Fruit fly (Drosophila melanogaster) whole organism, wandering third instar larva: ENCODE data around the gene CG43774.

ENCODE experiments used
- Abd-B ChIP-seq: fragments of >200 bp; optimal IDR thresholded peaks from 2 replicates; lab custom pipeline; 2017; ENCODE audit warnings: missing biosample characterization, missing genetic modification characterization
- CG9705 ChIP-seq: fragments of 200-800 bp; sonication (Bioruptor generic); optimal IDR thresholded peaks from 2 replicates; lab custom pipeline; 2018; ENCODE audit warnings: missing biosample characterization, mild to moderate bottlenecking, missing genetic modification characterization
- Dfd ChIP-seq: fragments of >200 bp; optimal IDR thresholded peaks from 2 replicates; lab custom pipeline; 2017; ENCODE audit warnings: missing biosample characterization, missing genetic modification characterization
- Dif ChIP-seq: fragments of 200-275, 200-300 bp; sonication (Bioruptor generic); optimal IDR thresholded peaks from 2 replicates; lab custom pipeline; 2018; ENCODE audit warnings: missing biosample characterization, missing genetic modification characterization; ENCODE audit not compliant: partially characterized antibody
- GATAd ChIP-seq: sonication (Bioruptor generic); optimal IDR thresholded peaks from 2 replicates; lab custom pipeline; 2016; ENCODE audit warnings: missing biosample characterization, missing genetic modification characterization
- HLH106 ChIP-seq: fragments of 200-800 bp; optimal IDR thresholded peaks from 3 replicates; lab custom pipeline; 2019; ENCODE audit warnings: missing biosample characterization, mild to moderate bottlenecking, missing genetic modification characterization, moderate library complexity
- Hnf4 ChIP-seq: fragments of 200-800 bp; sonication (Bioruptor generic); optimal IDR thresholded peaks from 2 replicates; lab custom pipeline; 2016; ENCODE audit warnings: missing biosample characterization, mild to moderate bottlenecking, missing genetic modification characterization
- Hr78 ChIP-seq: fragments of >200 bp; optimal IDR thresholded peaks from 2 replicates; lab custom pipeline; 2017; ENCODE audit warnings: missing biosample characterization, missing genetic modification characterization
- Hr83 ChIP-seq: fragments of 200-300 bp; sonication (Bioruptor generic); optimal IDR thresholded peaks from 2 replicates; lab custom pipeline; 2016; ENCODE audit warnings: missing biosample characterization, mild to moderate bottlenecking, missing genetic modification characterization, moderate library complexity; ENCODE audit not compliant: poor library complexity, severe bottlenecking
- Jra ChIP-seq: sonication (Bioruptor generic); optimal IDR thresholded peaks from 2 replicates; lab custom pipeline; 2016; ENCODE audit warnings: missing biosample characterization, missing genetic modification characterization
- Myc ChIP-seq: fragments of >200 bp; optimal IDR thresholded peaks from 2 replicates; lab custom pipeline; 2017
- N ChIP-seq: fragments of >200 bp; optimal IDR thresholded peaks from 2 replicates; lab custom pipeline; 2018; ENCODE audit warnings: missing biosample characterization, missing external identifiers, missing genetic modification characterization
- OdsH ChIP-seq: fragments of 200-800 bp; sonication (Bioruptor generic); optimal IDR thresholded peaks from 2 replicates; lab custom pipeline; 2016; ENCODE audit warnings: missing biosample characterization, mild to moderate bottlenecking, missing genetic modification characterization
- Rel ChIP-seq, 2 experiments: fragments of 200-800 bp; sonication (Bioruptor generic) in 1 of 2; optimal IDR thresholded peaks; 2 replicates in 1 of 2; 3 replicates in 1 of 2; lab custom pipeline; 2016 to 2019; ENCODE audit warnings: mild to moderate bottlenecking in 2 of 2, missing biosample characterization in 2 of 2, missing genetic modification characterization in 2 of 2, moderate library complexity in 1 of 2
- Sp1 ChIP-seq: fragments of 200-800 bp; sonication (Bioruptor generic); optimal IDR thresholded peaks from 3 replicates; lab custom pipeline; 2019; ENCODE audit warnings: missing biosample characterization, mild to moderate bottlenecking, missing genetic modification characterization, moderate library complexity
- br ChIP-seq: fragments of 200-800 bp; sonication (Bioruptor generic); optimal IDR thresholded peaks from 2 replicates; lab custom pipeline; 2016; ENCODE audit warnings: missing biosample characterization, missing genetic modification characterization
- brk ChIP-seq: fragments of 200-800 bp; sonication (Bioruptor generic); optimal IDR thresholded peaks from 2 replicates; lab custom pipeline; 2016; ENCODE audit warnings: missing biosample characterization, mild to moderate bottlenecking, missing genetic modification characterization
- dl ChIP-seq, 2 experiments: fragments of 175-275, 200-275 bp in 1 of 2; fragments of 200-275 bp in 1 of 2; sonication (Bioruptor generic); optimal IDR thresholded peaks; lab custom pipeline; 2018; ENCODE audit warnings: mild to moderate bottlenecking in 2 of 2, missing biosample characterization in 2 of 2, missing genetic modification characterization in 2 of 2, moderate library complexity in 2 of 2; ENCODE audit not compliant: partially characterized antibody in 2 of 2, insufficient read depth in 1 of 2
- dsf ChIP-seq: sonication (Bioruptor generic); optimal IDR thresholded peaks from 2 replicates; lab custom pipeline; 2016; ENCODE audit warnings: missing biosample characterization, missing genetic modification characterization, borderline replicate concordance
- foxo ChIP-seq, 2 experiments: fragments of 200-800 bp; sonication (Bioruptor generic); optimal IDR thresholded peaks; 2 replicates in 1 of 2; 3 replicates in 1 of 2; lab custom pipeline; 2016 to 2017; ENCODE audit warnings: missing biosample characterization in 2 of 2, missing genetic modification characterization in 2 of 2
- fru ChIP-seq: fragments of 200-800 bp; sonication (Bioruptor generic); optimal IDR thresholded peaks from 3 replicates; lab custom pipeline; 2016; ENCODE audit warnings: missing biosample characterization, mild to moderate bottlenecking, missing genetic modification characterization
- h ChIP-seq: fragments of 200-800 bp; sonication (Bioruptor generic); optimal IDR thresholded peaks from 3 replicates; lab custom pipeline; 2016; ENCODE audit warnings: missing biosample characterization, mild to moderate bottlenecking, missing genetic modification characterization
- psq ChIP-seq: fragments of 200-800 bp; sonication (Bioruptor generic); optimal IDR thresholded peaks from 3 replicates; lab custom pipeline; 2017; ENCODE audit warnings: missing biosample characterization, mild to moderate bottlenecking, missing genetic modification characterization, moderate library complexity
- rgr ChIP-seq: fragments of 200-800 bp; sonication (Bioruptor generic); optimal IDR thresholded peaks from 3 replicates; lab custom pipeline; 2016; ENCODE audit warnings: missing biosample characterization, mild to moderate bottlenecking, missing genetic modification characterization
- sage ChIP-seq: fragments of 200-800 bp; sonication (Bioruptor generic); optimal IDR thresholded peaks from 2 replicates; lab custom pipeline; 2016; ENCODE audit warnings: missing biosample characterization, mild to moderate bottlenecking, missing genetic modification characterization
- sv ChIP-seq: fragments of 200-800 bp; sonication (Bioruptor generic); optimal IDR thresholded peaks from 3 replicates; lab custom pipeline; 2016; ENCODE audit warnings: missing biosample characterization, missing genetic modification characterization
- tai ChIP-seq: sonication (Bioruptor generic); optimal IDR thresholded peaks from 2 replicates; lab custom pipeline; 2016; ENCODE audit warnings: missing biosample characterization, missing genetic modification characterization
- usp ChIP-seq: fragments of >200 bp; optimal IDR thresholded peaks from 2 replicates; lab custom pipeline; 2017; ENCODE audit warnings: missing biosample characterization, missing genetic modification characterization
- woc ChIP-seq: sonication (Bioruptor generic); optimal IDR thresholded peaks from 2 replicates; lab custom pipeline; 2016; ENCODE audit warnings: missing biosample characterization, mild to moderate bottlenecking, missing genetic modification characterization

Gene CG43774

dm6 chr2L:4008353-4008752, at the start of gene CG43774:
Gene CG43774 (plus strand): TSS chr2L:4008653.
- no peak for TF ChIP-seq Hr83 (GFP tag; lab: Kevin White, UChicago)
- no peak for TF ChIP-seq dl (GFP tag; optimal IDR thresholded peaks at IDR 0.05; lab: Kevin White, UChicago; ENCODE audit: insufficient read depth in 1 of 2, partially characterized antibody in 2 of 2)
- no peak for TF ChIP-seq Abd-B (GFP tag; lab: Kevin White, UChicago)
- no peak for TF ChIP-seq Hr78 (GFP tag; lab: Kevin White, UChicago)
- no peak for TF ChIP-seq sage
- no peak for TF ChIP-seq Jra (GFP tag; lab: Kevin White, UChicago)
- TF ChIP-seq h (GFP tag; lab: Kevin White, UChicago): no peak
- TF ChIP-seq psq: no peak
- no peak for TF ChIP-seq usp (GFP tag; lab: Kevin White, UChicago)
- TF ChIP-seq Hnf4 (GFP tag; lab: Kevin White, UChicago): no peak
- TF ChIP-seq sv (GFP tag; lab: Kevin White, UChicago): no peak
- no peak for TF ChIP-seq N (GFP tag; lab: Kevin White, UChicago)
- no peak for TF ChIP-seq HLH106 (tag; lab: Kevin White, UChicago)
- no peak for TF ChIP-seq fru (GFP tag; lab: Kevin White, UChicago)
- TF ChIP-seq Sp1 (GFP tag; lab: Kevin White, UChicago): no peak
- no peak for TF ChIP-seq Dfd (GFP tag; lab: Kevin White, UChicago)
- no peak for TF ChIP-seq Dif (GFP tag; lab: Kevin White, UChicago)

dm6 chr2L:3968325-3968724, 40.1 kb upstream of the CG43774 start:
- TF ChIP-seq woc (GFP tag; lab: Kevin White, UChicago) (no peak), foxo (GFP tag; optimal IDR thresholded peaks at IDR 0.05; lab: Kevin White, UChicago) (no peak), Hnf4 (GFP tag; lab: Kevin White, UChicago) (no peak), GATAd (GFP tag; lab: Kevin White, UChicago) (no peak), dsf (no peak), usp (GFP tag; lab: Kevin White, UChicago) (no peak), h (GFP tag; lab: Kevin White, UChicago) (no peak), Hr83 (GFP tag; lab: Kevin White, UChicago) (no peak)

DNA sequence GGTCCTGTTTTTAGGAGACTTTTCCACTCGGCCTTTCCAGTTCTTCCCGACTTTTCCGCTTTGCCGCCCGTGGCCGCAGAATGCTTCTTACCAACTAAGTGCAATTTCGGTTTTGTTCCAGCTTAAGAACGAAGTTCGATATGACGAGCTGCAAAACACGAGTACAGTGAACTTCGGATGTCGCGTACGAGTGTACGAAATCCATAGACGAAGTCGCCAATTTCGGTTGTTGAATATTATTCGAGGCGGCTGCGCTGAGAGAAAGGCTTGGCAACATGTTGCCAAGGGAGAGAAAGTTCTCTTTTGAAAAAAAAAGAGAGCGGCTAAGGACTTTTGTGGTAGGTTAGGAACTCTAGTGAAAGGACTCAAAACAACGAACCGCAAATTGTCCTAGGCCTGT, 16.8 kb upstream of the CG43774 start, which contains the start of gene fred:
Gene fred, minus strand, starts transcription at position 76 of the 400 bp plus-strand sequence.
- TF ChIP-seq HLH106 (tag; lab: Kevin White, UChicago) (no peak), tai (GFP tag; lab: Kevin White, UChicago) (no peak), Hr78 (GFP tag; lab: Kevin White, UChicago) (no peak), GATAd (GFP tag; lab: Kevin White, UChicago) (no peak), Hr83 (GFP tag; lab: Kevin White, UChicago) (no peak), foxo (GFP tag; optimal IDR thresholded peaks at IDR 0.05; lab: Kevin White, UChicago) (no peak), Dif (GFP tag; lab: Kevin White, UChicago) (no peak), dl (GFP tag; optimal IDR thresholded peaks at IDR 0.05; lab: Kevin White, UChicago; ENCODE audit: insufficient read depth in 1 of 2, partially characterized antibody in 2 of 2) (no peak), h (GFP tag; lab: Kevin White, UChicago) (no peak), psq (no peak)

- TF ChIP-seq HLH106 (tag; lab: Kevin White, UChicago) (no peak), Dif (GFP tag; lab: Kevin White, UChicago) (no peak), dl (GFP tag; optimal IDR thresholded peaks at IDR 0.05; lab: Kevin White, UChicago; ENCODE audit: insufficient read depth in 1 of 2, partially characterized antibody in 2 of 2) (no peak), woc (GFP tag; lab: Kevin White, UChicago) (no peak), Hr83 (GFP tag; lab: Kevin White, UChicago) (no peak), Sp1 (GFP tag; lab: Kevin White, UChicago) (no peak), foxo (GFP tag; optimal IDR thresholded peaks at IDR 0.05; lab: Kevin White, UChicago) (no peak), sv (GFP tag; lab: Kevin White, UChicago) (no peak), dsf (no peak), OdsH (GFP tag; lab: Kevin White, UChicago) (no peak), Myc (no peak), CG9705 (GFP tag; lab: Kevin White, UChicago) (no peak), GATAd (GFP tag; lab: Kevin White, UChicago) (no peak), Hr78 (GFP tag; lab: Kevin White, UChicago) (no peak), Rel (GFP tag; optimal IDR thresholded peaks at IDR 0.05; lab: Kevin White, UChicago) (no peak), Rel (tag; optimal IDR thresholded peaks at IDR 0.05; lab: Kevin White, UChicago) (no peak), rgr (GFP tag; lab: Kevin White, UChicago) (no peak), Hnf4 (GFP tag; lab: Kevin White, UChicago) (no peak), Dfd (GFP tag; lab: Kevin White, UChicago) (no peak), br (no peak), brk (GFP tag; lab: Kevin White, UChicago) (no peak)
Observed at dm6 chr2L:3999718-4000117, 8.7 kb upstream of the CG43774 start, which contains the start of gene CG43797. Gene CG43797 (plus strand): TSS chr2L:4000018.
